Fruit fly (Drosophila melanogaster) whole organism, embryonic: Measurements from ENCODE around the gene p-cup.

ENCODE experiments used
- CG10321 ChIP-seq: fragments of 200-800 bp; sonication (Bioruptor generic); IDR thresholded peaks from 2 replicates; pipeline ENCODE4 v1.3.6; 2022; ENCODE audit warnings: missing biosample characterization, missing genetic modification characterization
- CG17568 ChIP-seq: fragments of 200-800 bp; sonication (Bioruptor generic); optimal IDR thresholded peaks from 2 replicates; lab custom pipeline; 2018; ENCODE audit warnings: missing biosample characterization, mild to moderate bottlenecking, missing genetic modification characterization, moderate library complexity
- CG30431 ChIP-seq: fragments of 200-800 bp; sonication (Bioruptor generic); optimal IDR thresholded peaks from 2 replicates; lab custom pipeline; 2017; ENCODE audit warnings: missing biosample characterization, missing genetic modification characterization
- Sin3A ChIP-seq: fragments of >200 bp; optimal IDR thresholded peaks from 2 replicates; lab custom pipeline; 2018

DNA sequence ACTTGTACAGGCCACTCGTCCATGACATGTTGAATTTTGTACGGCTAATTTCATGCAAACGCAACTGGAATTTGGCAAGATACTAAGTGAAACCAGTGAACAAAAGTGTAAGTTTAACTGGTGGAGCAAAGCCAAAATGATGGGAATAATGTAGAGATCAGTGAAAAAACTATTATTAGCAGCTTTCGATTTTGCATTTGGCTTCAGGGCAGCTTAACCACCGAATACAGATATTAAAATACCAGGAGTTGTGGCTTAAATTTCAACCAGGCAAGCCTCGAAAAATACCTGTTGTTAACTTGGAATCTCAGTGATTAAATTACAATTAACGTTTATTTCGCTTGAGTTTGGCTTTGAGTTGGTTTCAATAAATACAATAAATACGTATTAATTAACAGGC, at the start of gene p-cup:
- TF ChIP-seq Sin3A (no peak), CG10321 (GFP tag; lab: Robert Waterston, UW) (no peak), CG30431 (GFP tag; lab: Kevin White, UChicago) (no peak), CG17568 (GFP tag; lab: Kevin White, UChicago) (no peak)
